Fruit fly (Drosophila melanogaster) whole organism, embryonic: ENCODE results near the gene CG6294.

ENCODE experiments used
- CG12155 ChIP-seq: fragments of 200-800 bp; sonication (Bioruptor generic); optimal IDR thresholded peaks from 3 replicates; lab custom pipeline; 2016; ENCODE audit warnings: missing biosample characterization, missing genetic modification characterization
- CG14710 ChIP-seq: fragments of 200-800 bp; sonication (Bioruptor generic); optimal IDR thresholded peaks from 3 replicates; lab custom pipeline; 2019; ENCODE audit warnings: missing biosample characterization, mild to moderate bottlenecking, missing genetic modification characterization, moderate library complexity
- CG17186 ChIP-seq: fragments of 200-800 bp; sonication (Bioruptor generic); optimal IDR thresholded peaks from 3 replicates; lab custom pipeline; 2017; ENCODE audit warnings: missing biosample characterization, missing genetic modification reagents, missing genetic modification characterization
- CG18011 ChIP-seq: fragments of 200-800 bp; sonication (Bioruptor generic); optimal IDR thresholded peaks from 2 replicates; lab custom pipeline; 2017; ENCODE audit warnings: missing biosample characterization, missing genetic modification characterization, mild to moderate bottlenecking, moderate library complexity, missing genotype
- CG2129 ChIP-seq: fragments of 200-800 bp; sonication (Bioruptor generic); IDR thresholded peaks from 2 replicates; pipeline ENCODE4 v1.3.6; 2022; ENCODE audit warnings: missing biosample characterization, missing genetic modification characterization; ENCODE audit not compliant: partially characterized antibody
- CG31441 ChIP-seq: fragments of 200-800 bp; sonication (Bioruptor generic); IDR thresholded peaks from 2 replicates; pipeline ENCODE4 v1.3.6; 2022; ENCODE audit warnings: missing biosample characterization, missing genetic modification characterization
- CG32767 ChIP-seq: fragments of 200-800 bp; sonication (Bioruptor generic); IDR thresholded peaks from 2 replicates; pipeline ENCODE4 v1.3.6; 2022; ENCODE audit warnings: missing biosample characterization, missing genetic modification characterization
- CG34422 ChIP-seq: fragments of 200-800 bp; sonication (Bioruptor generic); IDR thresholded peaks from 3 replicates; pipeline ENCODE4 v1.3.6; 2022; ENCODE audit warnings: missing biosample characterization, missing genetic modification characterization
- CG3847 ChIP-seq: fragments of 200-800 bp; sonication (Bioruptor generic); IDR thresholded peaks from 2 replicates; pipeline ENCODE4 v1.3.6; 2022; ENCODE audit warnings: missing biosample characterization, missing genetic modification characterization
- CG43689 ChIP-seq: fragments of 200-800 bp; sonication (Bioruptor generic); IDR thresholded peaks from 2 replicates; pipeline ENCODE4 v1.3.6; 2022; ENCODE audit warnings: missing biosample characterization, missing genetic modification characterization
- CG6791 ChIP-seq: fragments of 200-800 bp; sonication (Bioruptor generic); IDR thresholded peaks from 3 replicates; pipeline ENCODE4 v1.3.6; 2022; ENCODE audit warnings: missing biosample characterization, missing genetic modification characterization; ENCODE audit not compliant: partially characterized antibody
- CG7556 ChIP-seq: fragments of 200-800 bp; sonication (Bioruptor generic); optimal IDR thresholded peaks from 2 replicates; lab custom pipeline; 2017; ENCODE audit warnings: missing biosample characterization, mild to moderate bottlenecking, missing genetic modification characterization
- CG8478 ChIP-seq: fragments of >200 bp; optimal IDR thresholded peaks from 2 replicates; lab custom pipeline; 2018
- CG8765 ChIP-seq: fragments of 200-800 bp; sonication (Bioruptor generic); IDR thresholded peaks from 2 replicates; pipeline ENCODE4 v1.3.6; 2022; ENCODE audit warnings: missing biosample characterization, missing genetic modification characterization
- CG9437 ChIP-seq: fragments of 200-800 bp; sonication (Bioruptor generic); optimal IDR thresholded peaks from 2 replicates; lab custom pipeline; 2018; ENCODE audit warnings: missing biosample characterization, mild to moderate bottlenecking, missing genetic modification characterization
- CG9797 ChIP-seq: fragments of 200-800 bp; sonication (Bioruptor generic); optimal IDR thresholded peaks from 3 replicates; lab custom pipeline; 2018; ENCODE audit warnings: missing biosample characterization, mild to moderate bottlenecking, missing genetic modification characterization
- CG9817 ChIP-seq: fragments of 200-800 bp; sonication (Bioruptor generic); optimal IDR thresholded peaks from 2 replicates; lab custom pipeline; 2018; ENCODE audit warnings: missing biosample characterization, mild to moderate bottlenecking, missing genetic modification characterization, moderate library complexity
- Dll ChIP-seq: fragments of 200-800 bp; sonication (Bioruptor generic); IDR thresholded peaks from 4 replicates; pipeline ENCODE4 v1.3.6; 2022; ENCODE audit warnings: missing biosample characterization, missing genetic modification characterization; ENCODE audit not compliant: partially characterized antibody
- Dp ChIP-seq: fragments of 200-800 bp; sonication (Bioruptor generic); optimal IDR thresholded peaks from 2 replicates; lab custom pipeline; 2018; ENCODE audit warnings: missing biosample characterization, mild to moderate bottlenecking, missing genetic modification characterization, moderate library complexity
- Drgx ChIP-seq: fragments of 200-800 bp; sonication (Bioruptor generic); IDR thresholded peaks from 2 replicates; pipeline ENCODE4 v1.3.6; 2022; ENCODE audit warnings: missing biosample characterization, missing genetic modification characterization
- E2f2 ChIP-seq: fragments of 200-800 bp; sonication (Bioruptor generic); IDR thresholded peaks from 2 replicates; pipeline ENCODE4 v1.3.6; 2022; ENCODE audit warnings: missing biosample characterization, missing genetic modification characterization
- Ets97D ChIP-seq: fragments of 200-800 bp; sonication (Bioruptor generic); optimal IDR thresholded peaks from 3 replicates; lab custom pipeline; 2016; ENCODE audit warnings: missing biosample characterization, missing genetic modification characterization
- Fer2 ChIP-seq: fragments of 200-800 bp; sonication (Bioruptor generic); optimal IDR thresholded peaks from 2 replicates; lab custom pipeline; 2018; ENCODE audit warnings: missing biosample characterization, mild to moderate bottlenecking, missing genetic modification characterization, moderate library complexity
- H15 ChIP-seq: fragments of 200-800 bp; sonication (Bioruptor generic); IDR thresholded peaks from 3 replicates; pipeline ENCODE4 v1.3.6; 2022; ENCODE audit warnings: missing biosample characterization, missing genetic modification characterization
- HLH4C ChIP-seq: fragments of 200-800 bp; sonication (Bioruptor generic); IDR thresholded peaks from 3 replicates; pipeline ENCODE4 v1.3.6; 2022; ENCODE audit warnings: missing biosample characterization, missing genetic modification characterization; ENCODE audit not compliant: partially characterized antibody
- HmgZ ChIP-seq: fragments of 200-800 bp; sonication (Bioruptor generic); optimal IDR thresholded peaks from 2 replicates; lab custom pipeline; 2018; ENCODE audit warnings: missing biosample characterization, mild to moderate bottlenecking, missing genetic modification characterization
- Lim3 ChIP-seq: fragments of 200-800 bp; sonication (Bioruptor generic); IDR thresholded peaks from 2 replicates; pipeline ENCODE4 v1.3.6; 2022; ENCODE audit warnings: missing biosample characterization, missing genetic modification characterization
- Nf-YA ChIP-seq: fragments of 200-800 bp; sonication (Bioruptor generic); IDR thresholded peaks from 2 replicates; pipeline ENCODE4 v1.3.6; 2022; ENCODE audit warnings: missing biosample characterization, missing genetic modification characterization
- Sry-δ ChIP-seq: fragments of 200-800 bp; sonication (Bioruptor generic); optimal IDR thresholded peaks from 2 replicates; lab custom pipeline; 2016; ENCODE audit warnings: missing biosample characterization, missing genetic modification characterization
- Stat92E ChIP-seq, 3 experiments: fragments of >200 bp in 2 of 3; fragments of 200-800 bp in 1 of 3; sonication (Bioruptor generic) in 1 of 3; optimal IDR thresholded peaks; 2 replicates each; lab custom pipeline; 2017 to 2019; ENCODE audit warnings: missing biosample characterization in 3 of 3, missing genetic modification characterization in 3 of 3, mild to moderate bottlenecking in 1 of 3, moderate library complexity in 1 of 3
- TFAM ChIP-seq: fragments of 200-800 bp; sonication (Bioruptor generic); optimal IDR thresholded peaks from 2 replicates; lab custom pipeline; 2017; ENCODE audit warnings: missing biosample characterization, missing genetic modification characterization, inconsistent platforms
- Xbp1 ChIP-seq: fragments of 200-800 bp; sonication (Bioruptor generic); optimal IDR thresholded peaks from 3 replicates; lab custom pipeline; 2016; ENCODE audit warnings: missing biosample characterization, mild to moderate bottlenecking, missing genetic modification characterization
- al ChIP-seq: fragments of 200-800 bp; sonication (Bioruptor generic); IDR thresholded peaks from 2 replicates; pipeline ENCODE4 v1.3.6; 2022; ENCODE audit warnings: missing biosample characterization, missing genetic modification characterization
- ap ChIP-seq: fragments of 200-800 bp; sonication (Bioruptor generic); IDR thresholded peaks from 2 replicates; pipeline ENCODE4 v1.3.6; 2022; ENCODE audit warnings: missing biosample characterization, missing genetic modification characterization
- bowl ChIP-seq: fragments of 200-800 bp; sonication (Bioruptor generic); IDR thresholded peaks from 2 replicates; pipeline ENCODE4 v1.3.6; 2022; ENCODE audit warnings: missing biosample characterization, missing genetic modification characterization
- chn ChIP-seq: fragments of 200-800 bp; sonication (Bioruptor generic); optimal IDR thresholded peaks from 2 replicates; lab custom pipeline; 2016; ENCODE audit warnings: missing biosample characterization, missing genetic modification characterization
- ci ChIP-seq: fragments of 200-800 bp; sonication (Bioruptor generic); IDR thresholded peaks from 3 replicates; pipeline ENCODE4 v1.3.6; 2022; ENCODE audit warnings: missing biosample characterization, missing genetic modification characterization
- cwo ChIP-seq: fragments of 200-800 bp; sonication (Bioruptor generic); optimal IDR thresholded peaks from 3 replicates; lab custom pipeline; 2017; ENCODE audit warnings: missing biosample characterization, missing genetic modification characterization, mild to moderate bottlenecking, moderate library complexity, missing genetic modification reagents
- disco-r ChIP-seq: fragments of 200-800 bp; sonication (Bioruptor generic); optimal IDR thresholded peaks from 2 replicates; lab custom pipeline; 2016; ENCODE audit warnings: missing biosample characterization, missing genetic modification characterization
- dmrt99B ChIP-seq: fragments of 200-800 bp; sonication (Bioruptor generic); optimal IDR thresholded peaks from 2 replicates; lab custom pipeline; 2018; ENCODE audit warnings: missing biosample characterization, mild to moderate bottlenecking, missing genetic modification characterization, moderate library complexity
- en ChIP-seq: fragments of 200-800 bp; sonication (Bioruptor generic); optimal IDR thresholded peaks from 2 replicates; lab custom pipeline; 2016; ENCODE audit warnings: missing biosample characterization, missing genetic modification characterization
- eve ChIP-seq, 2 experiments: fragments of >200 bp; optimal IDR thresholded peaks; 2 replicates each; lab custom pipeline; 2017; ENCODE audit warnings: missing biosample characterization in 2 of 2, missing genetic modification characterization in 2 of 2
- fd96Cb ChIP-seq: fragments of 200-800 bp; sonication (Bioruptor generic); optimal IDR thresholded peaks from 2 replicates; lab custom pipeline; 2018; ENCODE audit warnings: missing biosample characterization, mild to moderate bottlenecking, missing genetic modification characterization, moderate library complexity
- gcm ChIP-seq: fragments of 200-800 bp; sonication (Bioruptor generic); optimal IDR thresholded peaks from 2 replicates; lab custom pipeline; 2019; ENCODE audit warnings: missing biosample characterization, mild to moderate bottlenecking, missing genetic modification characterization, moderate library complexity
- knrl ChIP-seq: fragments of 200-800 bp; sonication (Bioruptor generic); IDR thresholded peaks from 3 replicates; pipeline ENCODE4 v1.3.6; 2022; ENCODE audit warnings: missing biosample characterization, missing genetic modification characterization; ENCODE audit not compliant: partially characterized antibody
- lov ChIP-seq, 2 experiments: fragments of 200-800 bp in 1 of 2; fragments of >200 bp in 1 of 2; sonication (Bioruptor generic) in 1 of 2; IDR thresholded peaks in 1 of 2; optimal IDR thresholded peaks in 1 of 2; 2 replicates in 1 of 2; 3 replicates in 1 of 2; pipeline versions ENCODE4 v1.3.6 to Lab custom; 2017 to 2022; ENCODE audit warnings: missing biosample characterization in 1 of 2, missing genetic modification characterization in 1 of 2
- sd ChIP-seq: fragments of 200-800 bp; sonication (Bioruptor generic); optimal IDR thresholded peaks from 3 replicates; lab custom pipeline; 2018; ENCODE audit warnings: missing biosample characterization, mild to moderate bottlenecking, missing genetic modification characterization, moderate library complexity
- tio ChIP-seq: fragments of 200-800 bp; sonication (Bioruptor generic); optimal IDR thresholded peaks from 2 replicates; lab custom pipeline; 2017; ENCODE audit warnings: missing biosample characterization, missing genetic modification characterization, inconsistent platforms
- tna ChIP-seq: fragments of 200-800 bp; sonication (Bioruptor generic); IDR thresholded peaks from 2 replicates; pipeline ENCODE4 v1.3.6; 2022; ENCODE audit warnings: missing biosample characterization, missing genetic modification characterization; ENCODE audit not compliant: partially characterized antibody
- usp ChIP-seq: fragments of >200 bp; optimal IDR thresholded peaks from 2 replicates; lab custom pipeline; 2017; ENCODE audit warnings: missing biosample characterization, missing genetic modification characterization

Gene CG6294

DNA sequence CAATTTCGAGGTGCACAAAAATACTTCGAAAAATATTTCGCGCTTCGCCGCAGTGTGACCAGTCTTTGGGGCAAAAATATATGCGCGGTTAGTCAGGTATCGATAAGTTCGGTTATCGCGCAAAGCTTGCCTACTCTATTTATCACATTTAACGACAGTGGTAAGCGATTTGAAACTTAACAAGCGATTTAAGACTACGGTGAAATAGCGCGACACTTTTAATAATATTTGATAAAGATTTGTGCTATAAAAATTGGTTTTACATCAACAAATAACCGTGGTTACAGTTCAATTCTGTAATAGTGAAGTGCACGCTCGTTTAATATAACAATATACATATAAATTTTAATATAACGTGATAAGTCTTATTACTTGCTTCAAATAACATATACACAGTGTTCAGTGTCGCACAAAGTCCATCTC lies 12.9 kb downstream of the CG6294 start, which contains the start of gene mh (continued):
- TF ChIP-seq CG7556 (GFP tag; lab: Kevin White, UChicago) = no peak
- TF ChIP-seq CG8478 (lab: Kevin White, UChicago) = no peak
- TF ChIP-seq sd = no peak
- TF ChIP-seq CG9437 = peak; percentile 52
- TF ChIP-seq TFAM (GFP tag; lab: Kevin White, UChicago) = no peak
- TF ChIP-seq CG9817 (tag; lab: Kevin White, UChicago) = peak; percentile 32
- no peak for TF ChIP-seq usp
- TF ChIP-seq dmrt99B (tag; lab: Kevin White, UChicago) = no peak
- TF ChIP-seq fd96Cb (tag; lab: Kevin White, UChicago) = peak; percentile 30
- no peak for TF ChIP-seq ap (GFP tag; lab: Robert Waterston, UW)
- TF ChIP-seq gcm = no peak
- TF ChIP-seq Dp (GFP tag; lab: Kevin White, UChicago) = peak; percentile 77
- peak; percentile 79 for TF ChIP-seq CG6791 (GFP tag; lab: Robert Waterston, UW)
- no peak for TF ChIP-seq CG8765 (GFP tag; lab: Robert Waterston, UW)
- TF ChIP-seq en (GFP tag; lab: Kevin White, UChicago) = no peak
- 0 out of 2 replicates have a peak, but pooled peaks have one; percentile 33 for TF ChIP-seq al (GFP tag; lab: Robert Waterston, UW)
- peak; percentile 43 for TF ChIP-seq Ets97D (GFP tag; lab: Kevin White, UChicago)
- TF ChIP-seq HmgZ = no peak
- TF ChIP-seq HLH4C = peak; percentile 58
- no peak for TF ChIP-seq disco-r
- peak; percentile 8 for TF ChIP-seq CG18011 (GFP tag; lab: Kevin White, UChicago)
- peak; percentile 42 for TF ChIP-seq Xbp1
- TF ChIP-seq Drgx (GFP tag; lab: Robert Waterston, UW) = no peak
- TF ChIP-seq cwo (GFP tag; lab: Kevin White, UChicago) = no peak
- no peak for TF ChIP-seq CG2129
- TF ChIP-seq eve (GFP tag; optimal IDR thresholded peaks at IDR 0.05; lab: Kevin White, UChicago) = no peak
- TF ChIP-seq Stat92E (GFP tag; optimal IDR thresholded peaks at IDR 0.05; lab: Kevin White, UChicago) = peak in 1 of 3 experiments; percentile 2
- TF ChIP-seq CG3847 = peak; percentile 48
- no peak for TF ChIP-seq Lim3 (GFP tag; lab: Robert Waterston, UW)
- peak; percentile 59 for TF ChIP-seq knrl (GFP tag; lab: Robert Waterston, UW)
- TF ChIP-seq CG12155 (GFP tag; lab: Kevin White, UChicago) = peak; percentile 15
- peak; percentile 75 for TF ChIP-seq CG17186 (GFP tag; lab: Kevin White, UChicago)
- TF ChIP-seq Fer2 (tag; lab: Kevin White, UChicago) = no peak
- no peak for TF ChIP-seq CG34422
- TF ChIP-seq CG31441 = no peak
- no peak for TF ChIP-seq chn (GFP tag; lab: Kevin White, UChicago)
- no peak for TF ChIP-seq ci (GFP tag; lab: Robert Waterston, UW)
- TF ChIP-seq CG43689 (GFP tag; lab: Robert Waterston, UW) = no peak
- peak; percentile 57; the same call in 2 of the 4 replicates for TF ChIP-seq Dll (GFP tag; lab: Robert Waterston, UW)
- TF ChIP-seq Nf-YA (GFP tag; lab: Robert Waterston, UW) = no peak
- no peak for TF ChIP-seq lov (optimal IDR thresholded peaks at IDR 0.05; lab: Kevin White, UChicago)
- no peak for TF ChIP-seq lov (GFP tag; IDR thresholded peaks at IDR 0.05; lab: Robert Waterston, UW)
- TF ChIP-seq tio (GFP tag; lab: Kevin White, UChicago) = no peak
- peak; percentile 30 for TF ChIP-seq CG14710
- TF ChIP-seq CG32767 = 0 out of 2 replicates have a peak, but pooled peaks have one; percentile 16
- TF ChIP-seq CG9797 (GFP tag; lab: Kevin White, UChicago) = peak; percentile 63
- TF ChIP-seq tna = peak; percentile 42; the same call in 1 of the 2 replicates
- no peak for TF ChIP-seq bowl
- TF ChIP-seq H15 = no peak
- TF ChIP-seq Sry-δ (GFP tag; lab: Kevin White, UChicago) = peak; percentile 80
- TF ChIP-seq E2f2 (GFP tag; lab: Robert Waterston, UW) = peak; percentile 83
